Fruit fly (Drosophila melanogaster) whole organism, embryonic: ENCODE measurements around the gene Vps26.

ENCODE experiments used
- ATbp ChIP-seq: fragments of 200-800 bp; sonication (Bioruptor generic); optimal IDR thresholded peaks from 2 replicates; lab custom pipeline; 2017; ENCODE audit warnings: missing biosample characterization, mild to moderate bottlenecking, missing genetic modification characterization, missing genetic modification reagents
- Adf1 ChIP-seq: fragments of 200-800 bp; sonication (Bioruptor generic); IDR thresholded peaks from 2 replicates; pipeline ENCODE4 v1.3.6; 2022; ENCODE audit warnings: missing biosample characterization, missing genetic modification characterization
- B-H2 ChIP-seq: fragments of 200-800 bp; sonication (Bioruptor generic); optimal IDR thresholded peaks from 2 replicates; lab custom pipeline; 2018; ENCODE audit warnings: missing biosample characterization, mild to moderate bottlenecking, missing genetic modification characterization
- Bgb ChIP-seq: fragments of 200-800 bp; sonication (Bioruptor generic); IDR thresholded peaks from 2 replicates; pipeline ENCODE4 v1.3.6; 2022; ENCODE audit warnings: missing biosample characterization, missing genetic modification characterization; ENCODE audit not compliant: partially characterized antibody
- Bteb2 ChIP-seq: fragments of 200-800 bp; sonication (Bioruptor generic); optimal IDR thresholded peaks from 2 replicates; lab custom pipeline; 2016; ENCODE audit warnings: missing biosample characterization, missing genetic modification characterization
- CG1024 ChIP-seq: fragments of 200-800 bp; sonication (Bioruptor generic); IDR thresholded peaks from 2 replicates; pipeline ENCODE4 v1.3.6; 2022; ENCODE audit warnings: missing biosample characterization, missing genetic modification characterization
- CG12391 ChIP-seq: fragments of 200-800 bp; sonication (Bioruptor generic); optimal IDR thresholded peaks from 3 replicates; lab custom pipeline; 2018; ENCODE audit warnings: missing biosample characterization, mild to moderate bottlenecking, missing genetic modification characterization, moderate library complexity
- CG12769 ChIP-seq: fragments of 200-800 bp; sonication (Bioruptor generic); optimal IDR thresholded peaks from 2 replicates; lab custom pipeline; 2019; ENCODE audit warnings: missing biosample characterization, mild to moderate bottlenecking, missing genetic modification characterization, moderate library complexity
- CG14050 ChIP-seq: fragments of 200-800 bp; sonication (Bioruptor generic); IDR thresholded peaks from 3 replicates; pipeline ENCODE4 v1.3.6; 2022; ENCODE audit warnings: missing biosample characterization, missing genetic modification characterization
- CG14860 ChIP-seq: fragments of 200-800 bp; sonication (Bioruptor generic); IDR thresholded peaks from 3 replicates; pipeline ENCODE4 v1.3.6; 2022; ENCODE audit warnings: missing biosample characterization, missing genetic modification characterization; ENCODE audit not compliant: partially characterized antibody
- CG17361 ChIP-seq: fragments of 200-800 bp; sonication (Bioruptor generic); IDR thresholded peaks from 3 replicates; pipeline ENCODE4 v1.3.6; 2022; ENCODE audit warnings: missing biosample characterization, missing genetic modification characterization
- CG17568 ChIP-seq: fragments of 200-800 bp; sonication (Bioruptor generic); optimal IDR thresholded peaks from 2 replicates; lab custom pipeline; 2018; ENCODE audit warnings: missing biosample characterization, mild to moderate bottlenecking, missing genetic modification characterization, moderate library complexity
- CG2116 ChIP-seq: fragments of 200-800 bp; sonication (Bioruptor generic); optimal IDR thresholded peaks from 3 replicates; lab custom pipeline; 2018; ENCODE audit warnings: missing biosample characterization, mild to moderate bottlenecking, missing genetic modification characterization
- CG31224 ChIP-seq: fragments of 200-800 bp; sonication (Bioruptor generic); IDR thresholded peaks from 2 replicates; pipeline ENCODE4 v1.3.6; 2022; ENCODE audit warnings: missing biosample characterization, missing genetic modification characterization
- CG33213 ChIP-seq: fragments of 200-800 bp; sonication (Bioruptor generic); optimal IDR thresholded peaks from 3 replicates; lab custom pipeline; 2016; ENCODE audit warnings: missing biosample characterization, missing genetic modification characterization
- CG3726 ChIP-seq: fragments of 200-800 bp; sonication (Bioruptor generic); IDR thresholded peaks from 3 replicates; pipeline ENCODE4, ENCODE4 v1.3.6; 2022; ENCODE audit warnings: missing biosample characterization, missing genetic modification characterization
- CG3847 ChIP-seq: fragments of 200-800 bp; sonication (Bioruptor generic); IDR thresholded peaks from 2 replicates; pipeline ENCODE4 v1.3.6; 2022; ENCODE audit warnings: missing biosample characterization, missing genetic modification characterization
- CG4404 ChIP-seq: fragments of 200-800 bp; sonication (Bioruptor generic); IDR thresholded peaks from 2 replicates; pipeline ENCODE4 v1.3.6; 2022; ENCODE audit warnings: missing biosample characterization, missing genetic modification characterization
- CG7987 ChIP-seq: fragments of 200-800 bp; sonication (Bioruptor generic); optimal IDR thresholded peaks from 2 replicates; lab custom pipeline; 2018; ENCODE audit warnings: missing biosample characterization, mild to moderate bottlenecking, missing genetic modification characterization, moderate library complexity
- CG9437 ChIP-seq: fragments of 200-800 bp; sonication (Bioruptor generic); optimal IDR thresholded peaks from 2 replicates; lab custom pipeline; 2018; ENCODE audit warnings: missing biosample characterization, mild to moderate bottlenecking, missing genetic modification characterization
- CG9876 ChIP-seq: fragments of 200-800 bp; sonication (Bioruptor generic); optimal IDR thresholded peaks from 2 replicates; lab custom pipeline; 2016; ENCODE audit warnings: missing biosample characterization, missing genetic modification characterization
- Doc2 ChIP-seq: fragments of 200-800 bp; sonication (Bioruptor generic); IDR thresholded peaks from 2 replicates; pipeline ENCODE4 v1.3.6; 2022; ENCODE audit warnings: missing biosample characterization, missing genetic modification characterization
- E2f1 ChIP-seq: fragments of 200-800 bp; sonication (Bioruptor generic); IDR thresholded peaks from 2 replicates; pipeline ENCODE4 v1.3.6; 2022; ENCODE audit warnings: missing biosample characterization, missing genetic modification characterization
- Hey ChIP-seq: fragments of 200-800 bp; sonication (Bioruptor generic); optimal IDR thresholded peaks from 3 replicates; lab custom pipeline; 2018; ENCODE audit warnings: missing biosample characterization, mild to moderate bottlenecking, missing genetic modification characterization
- MTF-1 ChIP-seq: fragments of 200-800 bp; sonication (Bioruptor generic); optimal IDR thresholded peaks from 2 replicates; lab custom pipeline; 2018; ENCODE audit warnings: missing biosample characterization, mild to moderate bottlenecking, missing genetic modification characterization, borderline replicate concordance
- NC2α ChIP-seq: fragments of 200-800 bp; sonication (Bioruptor generic); optimal IDR thresholded peaks from 2 replicates; lab custom pipeline; 2016; ENCODE audit warnings: missing biosample characterization, missing genetic modification characterization
- PHDP ChIP-seq: fragments of 200-800 bp; sonication (Bioruptor generic); optimal IDR thresholded peaks from 3 replicates; lab custom pipeline; 2018; ENCODE audit warnings: missing biosample characterization, mild to moderate bottlenecking, missing genetic modification characterization, moderate library complexity
- Sry-β ChIP-seq: fragments of 200-800 bp; sonication (Bioruptor generic); optimal IDR thresholded peaks from 2 replicates; lab custom pipeline; 2018; ENCODE audit warnings: missing biosample characterization, mild to moderate bottlenecking, missing genetic modification characterization, moderate library complexity
- Xbp1 ChIP-seq: fragments of 200-800 bp; sonication (Bioruptor generic); optimal IDR thresholded peaks from 3 replicates; lab custom pipeline; 2016; ENCODE audit warnings: missing biosample characterization, mild to moderate bottlenecking, missing genetic modification characterization
- az2 ChIP-seq: fragments of 200-800 bp; sonication (Bioruptor generic); optimal IDR thresholded peaks from 3 replicates; lab custom pipeline; 2016; ENCODE audit warnings: missing biosample characterization, missing genetic modification characterization
- bowl ChIP-seq: fragments of 200-800 bp; sonication (Bioruptor generic); IDR thresholded peaks from 2 replicates; pipeline ENCODE4 v1.3.6; 2022; ENCODE audit warnings: missing biosample characterization, missing genetic modification characterization
- ci ChIP-seq: fragments of 200-800 bp; sonication (Bioruptor generic); IDR thresholded peaks from 3 replicates; pipeline ENCODE4 v1.3.6; 2022; ENCODE audit warnings: missing biosample characterization, missing genetic modification characterization
- croc ChIP-seq: fragments of 200-800 bp; sonication (Bioruptor generic); conservative IDR thresholded peaks from 3 replicates; pipeline ENCODE4 v1.3.6; 2022; ENCODE audit warnings: missing biosample characterization, missing genetic modification characterization
- dimm ChIP-seq: fragments of 200-800 bp; sonication (Bioruptor generic); IDR thresholded peaks from 2 replicates; pipeline ENCODE4 v1.3.6; 2022; ENCODE audit warnings: missing biosample characterization, missing genetic modification characterization
- ems ChIP-seq: fragments of 200-800 bp; sonication (Bioruptor generic); optimal IDR thresholded peaks from 3 replicates; lab custom pipeline; 2016; ENCODE audit warnings: missing biosample characterization, missing genetic modification characterization
- en ChIP-seq: fragments of 200-800 bp; sonication (Bioruptor generic); optimal IDR thresholded peaks from 2 replicates; lab custom pipeline; 2016; ENCODE audit warnings: missing biosample characterization, missing genetic modification characterization
- eyg ChIP-seq: fragments of 200-800 bp; sonication (Bioruptor generic); optimal IDR thresholded peaks from 3 replicates; lab custom pipeline; 2016; ENCODE audit warnings: missing biosample characterization, missing genetic modification characterization
- fd102C ChIP-seq: fragments of 200-800 bp; sonication (Bioruptor generic); optimal IDR thresholded peaks from 2 replicates; lab custom pipeline; 2018; ENCODE audit warnings: missing biosample characterization, mild to moderate bottlenecking, missing genetic modification characterization, moderate library complexity
- gem ChIP-seq: fragments of 200-800 bp; sonication (Bioruptor generic); optimal IDR thresholded peaks from 2 replicates; lab custom pipeline; 2019; ENCODE audit warnings: missing biosample characterization, mild to moderate bottlenecking, missing genetic modification characterization, moderate library complexity
- grn ChIP-seq: fragments of 200-800 bp; sonication (Bioruptor generic); optimal IDR thresholded peaks from 3 replicates; lab custom pipeline; 2017; ENCODE audit warnings: missing biosample characterization, missing genetic modification characterization
- jigr1 ChIP-seq: fragments of 200-800 bp; sonication (Bioruptor generic); IDR thresholded peaks from 3 replicates; pipeline ENCODE4 v1.3.6; 2022; ENCODE audit warnings: missing biosample characterization, missing genetic modification characterization
- mam ChIP-seq: fragments of 200-800 bp; sonication (Bioruptor generic); optimal IDR thresholded peaks from 3 replicates; lab custom pipeline; 2016; ENCODE audit warnings: missing biosample characterization, missing genetic modification characterization
- peb ChIP-seq: fragments of 200-800 bp; sonication (Bioruptor generic); IDR thresholded peaks from 2 replicates; pipeline ENCODE4 v1.3.6; 2022; ENCODE audit warnings: missing biosample characterization, missing genetic modification characterization
- pnt ChIP-seq: fragments of 200-800 bp; sonication (Bioruptor generic); optimal IDR thresholded peaks from 3 replicates; lab custom pipeline; 2016; ENCODE audit warnings: missing biosample characterization, missing genetic modification characterization
- shn ChIP-seq: fragments of 200-800 bp; sonication (Bioruptor generic); optimal IDR thresholded peaks from 3 replicates; lab custom pipeline; 2016; ENCODE audit warnings: missing biosample characterization, missing genetic modification characterization
- sr ChIP-seq: fragments of 200-800 bp; sonication (Bioruptor generic); IDR thresholded peaks from 3 replicates; pipeline ENCODE4 v1.3.6; 2022; ENCODE audit warnings: missing biosample characterization, missing genetic modification characterization
- unc-4 ChIP-seq: fragments of 200-800 bp; sonication (Bioruptor generic); IDR thresholded peaks from 2 replicates; pipeline ENCODE4 v1.3.6; 2022; ENCODE audit warnings: missing biosample characterization, missing genetic modification characterization; ENCODE audit not compliant: partially characterized antibody
- unpg ChIP-seq: fragments of 200-800 bp; sonication (Bioruptor generic); optimal IDR thresholded peaks from 3 replicates; lab custom pipeline; 2018; ENCODE audit warnings: missing biosample characterization, mild to moderate bottlenecking, missing genetic modification characterization, moderate library complexity
- usp ChIP-seq: fragments of >200 bp; optimal IDR thresholded peaks from 2 replicates; lab custom pipeline; 2017; ENCODE audit warnings: missing biosample characterization, missing genetic modification characterization
- wdn ChIP-seq: fragments of 200-800 bp; sonication (Bioruptor generic); IDR thresholded peaks from 2 replicates; pipeline ENCODE4 v1.3.6; 2022; ENCODE audit warnings: missing biosample characterization, missing genetic modification characterization
- zen2 ChIP-seq: fragments of 200-800 bp; sonication (Bioruptor generic); IDR thresholded peaks from 3 replicates; pipeline ENCODE4 v1.3.6; 2022; ENCODE audit warnings: missing biosample characterization, missing genetic modification characterization; ENCODE audit not compliant: partially characterized antibody

Gene Vps26

dm6 chrX:1879606-1880110 is 6.0 kb downstream of the Vps26 start, which contains the start of gene CG14818:
CG14818 (minus strand) TSS chrX:1879774.
- TF ChIP-seq Bteb2 (GFP tag; lab: Kevin White, UChicago) = peak; percentile 22
- peak; percentile 38 for TF ChIP-seq ems (GFP tag; lab: Kevin White, UChicago)
- no peak for TF ChIP-seq CG31224
- TF ChIP-seq NC2α (GFP tag; lab: Kevin White, UChicago) = no peak
- TF ChIP-seq CG4404 (GFP tag; lab: Robert Waterston, UW) = peak; percentile 69
- peak; percentile 29; the same call in 2 of the 3 replicates for TF ChIP-seq croc (GFP tag; lab: Robert Waterston, UW)
- TF ChIP-seq grn (GFP tag; lab: Kevin White, UChicago) = no peak
- peak; percentile 35; the same call in 1 of the 2 replicates for TF ChIP-seq Adf1 (GFP tag; lab: Robert Waterston, UW)
- peak; percentile 65 for TF ChIP-seq CG17361 (GFP tag; lab: Robert Waterston, UW)
- TF ChIP-seq Bgb (GFP tag; lab: Robert Waterston, UW) = peak; percentile 81
- no peak for TF ChIP-seq CG17568 (GFP tag; lab: Kevin White, UChicago)
- peak; percentile 51; the same call in 1 of the 2 replicates for TF ChIP-seq E2f1 (GFP tag; lab: Robert Waterston, UW)
- TF ChIP-seq sr (GFP tag; lab: Robert Waterston, UW) = no peak
- TF ChIP-seq mam (GFP tag; lab: Kevin White, UChicago) = peak; percentile 81
- TF ChIP-seq usp (GFP tag; lab: Kevin White, UChicago) = no peak
- no peak for TF ChIP-seq ATbp (GFP tag; lab: Kevin White, UChicago)
- TF ChIP-seq jigr1 = no peak
- no peak for TF ChIP-seq CG7987 (GFP tag; lab: Kevin White, UChicago)
- TF ChIP-seq CG12769 (tag; lab: Kevin White, UChicago) = no peak
- TF ChIP-seq en (GFP tag; lab: Kevin White, UChicago) = no peak
- TF ChIP-seq fd102C = no peak
- no peak for TF ChIP-seq CG14050 (GFP tag; lab: Robert Waterston, UW)
- no peak for TF ChIP-seq Doc2 (GFP tag; lab: Robert Waterston, UW)
- TF ChIP-seq CG9437 (GFP tag; lab: Kevin White, UChicago) = peak; percentile 83
- peak; percentile 24 for TF ChIP-seq Sry-β (GFP tag; lab: Kevin White, UChicago)
- peak; percentile 60 for TF ChIP-seq B-H2 (GFP tag; lab: Kevin White, UChicago)
- peak; percentile 61 for TF ChIP-seq CG12391 (tag; lab: Kevin White, UChicago)
- TF ChIP-seq eyg (GFP tag; lab: Kevin White, UChicago) = peak; percentile 19
- peak; percentile 38; the same call in 1 of the 2 replicates for TF ChIP-seq bowl (GFP tag; lab: Robert Waterston, UW)
- peak; percentile 81 for TF ChIP-seq ci (GFP tag; lab: Robert Waterston, UW)
- TF ChIP-seq wdn (GFP tag; lab: Robert Waterston, UW) = no peak
- peak; percentile 29; the same call in 1 of the 2 replicates for TF ChIP-seq peb
- peak; percentile 89 for TF ChIP-seq zen2
- no peak for TF ChIP-seq CG3726 (GFP tag; lab: Robert Waterston, UW)
- TF ChIP-seq CG14860 = peak; percentile 82
- TF ChIP-seq MTF-1 (GFP tag; lab: Kevin White, UChicago) = no peak
- peak; percentile 42 for TF ChIP-seq az2 (GFP tag; lab: Kevin White, UChicago)
- TF ChIP-seq pnt (GFP tag; lab: Kevin White, UChicago) = peak; percentile 56
- TF ChIP-seq CG3847 = peak; percentile 58
- TF ChIP-seq unc-4 (GFP tag; lab: Robert Waterston, UW) = peak; percentile 88
- TF ChIP-seq CG33213 (GFP tag; lab: Kevin White, UChicago) = peak; percentile 70
- peak; percentile 51 for TF ChIP-seq CG9876
- peak; percentile 60 for TF ChIP-seq unpg (GFP tag; lab: Kevin White, UChicago)
- peak; percentile 61 for TF ChIP-seq Xbp1 (GFP tag; lab: Kevin White, UChicago)
- TF ChIP-seq dimm = no peak
- peak; percentile 68 for TF ChIP-seq gem (tag; lab: Kevin White, UChicago)
- peak; percentile 4 for TF ChIP-seq CG2116
- peak; percentile 51 for TF ChIP-seq PHDP (tag; lab: Kevin White, UChicago)
- TF ChIP-seq Hey (tag; lab: Kevin White, UChicago) = no peak
- peak; percentile 62 for TF ChIP-seq shn
- no peak for TF ChIP-seq CG1024 (GFP tag; lab: Robert Waterston, UW)
